Worm (Caenorhabditis elegans) whole organism, L4 larva: ENCODE results near the gene chil-21.
A peak's percentile ranks its signal among the peaks of the same experiment; 100 is the strongest.

Experiments
- F37D6.2 ChIP-seq: sonication (generic microtip); optimal IDR thresholded peaks from 2 replicates; lab custom pipeline; 2016; ENCODE audit warnings: mild to moderate bottlenecking, missing genetic modification characterization, missing compliant biosample characterization
- F49E8.2 ChIP-seq: sonication (generic microtip); optimal IDR thresholded peaks from 2 replicates; lab custom pipeline; 2016; ENCODE audit warnings: missing compliant biosample characterization, mild to moderate bottlenecking, missing genetic modification characterization, borderline replicate concordance
- T20F7.1 ChIP-seq: fragments of 200-800 bp; sonication (Bioruptor generic); optimal IDR thresholded peaks from 2 replicates; lab custom pipeline; 2018; ENCODE audit warnings: mild to moderate bottlenecking, missing genetic modification characterization, missing compliant biosample characterization
- Y48G9A.11 ChIP-seq: fragments of 200-800 bp; sonication (Bioruptor generic); IDR thresholded peaks from 2 replicates; pipeline ENCODE4 v1.3.6; 2022; ENCODE audit warnings: missing genetic modification reagents, missing genetic modification characterization, missing compliant biosample characterization
- Y5F2A.4 ChIP-seq: fragments of 200-800 bp; sonication (Bioruptor generic); optimal IDR thresholded peaks from 2 replicates; lab custom pipeline; 2018; ENCODE audit warnings: mild to moderate bottlenecking, missing genetic modification characterization, missing compliant biosample characterization
- ZK337.2 ChIP-seq: fragments of 200-800 bp; sonication (Bioruptor generic); IDR thresholded peaks from 2 replicates; pipeline ENCODE4 v1.3.6; 2022; ENCODE audit warnings: missing genetic modification reagents, missing genetic modification characterization, missing compliant biosample characterization
- arid-1 ChIP-seq: fragments of 200-800 bp; sonication (Bioruptor generic); conservative IDR thresholded peaks from 2 replicates; pipeline ENCODE4 v1.3.6; 2022; ENCODE audit warnings: missing genetic modification reagents, missing genetic modification characterization, missing compliant biosample characterization
- attf-4 ChIP-seq: sonication (generic microtip); optimal IDR thresholded peaks from 3 replicates; lab custom pipeline; 2017; ENCODE audit warnings: missing biosample characterization, missing genetic modification characterization
- ceh-28 ChIP-seq: fragments of 150-350 bp; optimal IDR thresholded peaks from 2 replicates; lab custom pipeline; 2014; ENCODE audit warnings: missing biosample characterization, missing genetic modification reagents, missing genetic modification characterization
- ceh-32 ChIP-seq: sonication (generic microtip); optimal IDR thresholded peaks from 2 replicates; lab custom pipeline; 2016; ENCODE audit warnings: mild to moderate bottlenecking, missing genetic modification characterization, missing compliant biosample characterization; ENCODE audit not compliant: poor library complexity
- daf-12 ChIP-seq: fragments of 150-350 bp; optimal IDR thresholded peaks from 2 replicates; lab custom pipeline; 2014; ENCODE audit warnings: missing biosample characterization, missing genetic modification reagents, missing genetic modification characterization
- daf-16 ChIP-seq, 3 experiments: sonication (generic microtip); optimal IDR thresholded peaks; 2 replicates each; lab custom pipeline; 2016 to 2017; ENCODE audit warnings: missing genetic modification characterization in 3 of 3, missing genetic modification reagents in 3 of 3, mild to moderate bottlenecking in 2 of 3, missing compliant biosample characterization in 2 of 3, missing biosample characterization in 1 of 3, moderate library complexity in 1 of 3
- dmd-6 ChIP-seq: fragments of 200-800 bp; sonication (Bioruptor generic); IDR thresholded peaks from 2 replicates; pipeline ENCODE4 v1.3.6; 2022; ENCODE audit warnings: missing genetic modification reagents, missing genetic modification characterization, missing compliant biosample characterization
- duxl-1 ChIP-seq: sonication (generic microtip); optimal IDR thresholded peaks from 2 replicates; lab custom pipeline; 2016; ENCODE audit warnings: mild to moderate bottlenecking, missing genetic modification characterization, moderate library complexity, missing compliant biosample characterization; ENCODE audit not compliant: poor library complexity
- dve-1 ChIP-seq: sonication (generic microtip); optimal IDR thresholded peaks from 2 replicates; lab custom pipeline; 2017; ENCODE audit warnings: antibody characterized with exemption, mild to moderate bottlenecking, missing genetic modification characterization, missing compliant biosample characterization; ENCODE audit not compliant: insufficient read depth
- fos-1 ChIP-seq: fragments of 150-350 bp; optimal IDR thresholded peaks from 2 replicates; lab custom pipeline; 2014; ENCODE audit warnings: missing biosample characterization, missing genetic modification characterization
- gei-8 ChIP-seq: fragments of 200-800 bp; sonication (Bioruptor generic); optimal IDR thresholded peaks from 2 replicates; lab custom pipeline; 2018; ENCODE audit warnings: mild to moderate bottlenecking, missing genetic modification characterization, missing compliant biosample characterization
- hlh-11 ChIP-seq: fragments of 200-800 bp; sonication (Bioruptor generic); optimal IDR thresholded peaks from 2 replicates; lab custom pipeline; 2018; ENCODE audit warnings: mild to moderate bottlenecking, missing genetic modification characterization, missing compliant biosample characterization
- hlh-30 ChIP-seq: sonication (generic microtip); optimal IDR thresholded peaks from 2 replicates; lab custom pipeline; 2017; ENCODE audit warnings: antibody characterized with exemption, mild to moderate bottlenecking, missing genetic modification characterization, missing compliant biosample characterization; ENCODE audit not compliant: insufficient read depth
- lin-1 ChIP-seq: fragments of 200-800 bp; sonication (Bioruptor generic); IDR thresholded peaks from 2 replicates; pipeline ENCODE4 v1.3.6; 2022; ENCODE audit warnings: missing genetic modification reagents, missing genetic modification characterization, missing compliant biosample characterization
- lir-3 ChIP-seq: sonication (generic microtip); optimal IDR thresholded peaks from 2 replicates; lab custom pipeline; 2016; ENCODE audit warnings: mild to moderate bottlenecking, missing genetic modification characterization, missing compliant biosample characterization
- lsy-2 ChIP-seq, 2 experiments: fragments of 150-350 bp in 1 of 2; sonication (generic microtip) in 1 of 2; optimal IDR thresholded peaks; 2 replicates each; lab custom pipeline; 2014 to 2017; ENCODE audit warnings: missing biosample characterization in 2 of 2, missing genetic modification characterization in 2 of 2
- madf-9 ChIP-seq: fragments of 200-800 bp; sonication (Bioruptor generic); conservative IDR thresholded peaks from 2 replicates; pipeline ENCODE4 v1.3.6; 2022; ENCODE audit warnings: missing genetic modification reagents, missing genetic modification characterization, missing compliant biosample characterization
- mdt-29 ChIP-seq: fragments of 200-800 bp; sonication (Bioruptor generic); IDR thresholded peaks from 2 replicates; pipeline ENCODE4 v1.3.6; 2022; ENCODE audit warnings: missing genetic modification reagents, missing genetic modification characterization, missing compliant biosample characterization
- mep-1 ChIP-seq: fragments of 150-350 bp; sonication (generic microtip); optimal IDR thresholded peaks from 3 replicates; lab custom pipeline; 2014; ENCODE audit warnings: missing biosample characterization, missing genetic modification characterization
- mes-2 ChIP-seq: sonication (generic microtip); optimal IDR thresholded peaks from 2 replicates; lab custom pipeline; 2016; ENCODE audit warnings: missing genotype, mild to moderate bottlenecking, missing genetic modification characterization, missing compliant biosample characterization; ENCODE audit not compliant: poor library complexity, severe bottlenecking
- mxl-2 ChIP-seq: fragments of 200-800 bp; sonication (Bioruptor generic); conservative IDR thresholded peaks from 2 replicates; pipeline ENCODE4 v1.3.6; 2022; ENCODE audit warnings: missing genetic modification reagents, missing genetic modification characterization, missing compliant biosample characterization
- nhr-11 ChIP-seq: fragments of 150-350 bp; optimal IDR thresholded peaks from 2 replicates; lab custom pipeline; 2014; ENCODE audit warnings: missing biosample characterization, missing genetic modification characterization
- nhr-28 ChIP-seq: fragments of 150-350 bp; optimal IDR thresholded peaks from 2 replicates; lab custom pipeline; 2014; ENCODE audit warnings: missing biosample characterization, missing genetic modification characterization
- nhr-77 ChIP-seq: fragments of 150-350 bp; optimal IDR thresholded peaks from 2 replicates; lab custom pipeline; 2014; ENCODE audit warnings: missing biosample characterization, missing genetic modification characterization
- php-3 ChIP-seq: fragments of 200-800 bp; sonication (Bioruptor generic); IDR thresholded peaks from 2 replicates; pipeline ENCODE4 v1.3.6; 2022; ENCODE audit warnings: missing genetic modification reagents, missing genetic modification characterization, missing compliant biosample characterization
- pqm-1 ChIP-seq: sonication (generic microtip); optimal IDR thresholded peaks from 2 replicates; lab custom pipeline; 2017; ENCODE audit warnings: missing biosample characterization, missing genetic modification characterization
- rbr-2 ChIP-seq: sonication (generic microtip); optimal IDR thresholded peaks from 2 replicates; lab custom pipeline; 2016; ENCODE audit warnings: missing genotype, missing genetic modification characterization, missing compliant biosample characterization
- sdz-12 ChIP-seq: fragments of 200-800 bp; sonication (Bioruptor generic); optimal IDR thresholded peaks from 2 replicates; lab custom pipeline; 2018; ENCODE audit warnings: mild to moderate bottlenecking, missing genetic modification characterization, missing compliant biosample characterization
- snpc-1.2 ChIP-seq: fragments of 200-800 bp; sonication (Bioruptor generic); IDR thresholded peaks from 2 replicates; pipeline ENCODE4 v1.3.6; 2022; ENCODE audit warnings: missing genetic modification reagents, missing genetic modification characterization, missing compliant biosample characterization
- tag-97 ChIP-seq: fragments of 200-800 bp; sonication (Bioruptor generic); IDR thresholded peaks from 2 replicates; pipeline ENCODE4 v1.3.6; 2022; ENCODE audit warnings: missing genetic modification characterization, missing compliant biosample characterization
- unc-39 ChIP-seq: sonication (generic microtip); optimal IDR thresholded peaks from 2 replicates; lab custom pipeline; 2017; ENCODE audit warnings: missing biosample characterization, missing genetic modification characterization
- vab-7 ChIP-seq: fragments of 200-800 bp; sonication (Bioruptor generic); IDR thresholded peaks from 2 replicates; pipeline ENCODE4 v1.3.6; 2022; ENCODE audit warnings: missing genetic modification reagents, missing genetic modification characterization, missing compliant biosample characterization
- zip-11 ChIP-seq: fragments of 200-800 bp; sonication (Bioruptor generic); IDR thresholded peaks from 2 replicates; pipeline ENCODE4 v1.3.6; 2022; ENCODE audit warnings: missing genetic modification characterization, missing compliant biosample characterization

chil-21 gene

DNA sequence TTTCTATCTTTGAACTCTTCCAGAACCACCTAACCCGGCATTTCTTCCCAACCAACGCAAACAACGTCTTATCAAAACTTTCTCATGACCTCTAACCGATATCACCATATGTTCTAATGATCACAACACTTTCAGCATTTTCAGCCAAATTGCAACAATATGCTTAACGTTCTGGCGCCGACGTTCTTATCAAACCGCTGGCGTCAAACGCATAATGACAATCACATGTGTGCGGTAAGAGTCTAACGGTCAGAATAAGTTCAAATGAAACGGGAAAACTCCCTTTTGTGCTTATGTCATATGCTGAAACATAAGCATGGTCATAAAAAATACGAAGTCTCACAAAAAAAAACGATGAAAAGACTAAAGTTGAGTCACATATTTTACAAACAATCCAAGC, 39.1 kb upstream of the chil-21 start (continued):
- peak; percentile 60 for TF ChIP-seq mep-1
- peak; percentile 62 for TF ChIP-seq gei-8
- peak; percentile 79 for TF ChIP-seq nhr-77 (tag; lab: Kevin White, UChicago)
- no peak for TF ChIP-seq ceh-28 (tag; lab: Kevin White, UChicago)
- no peak for TF ChIP-seq madf-9 (GFP tag; lab: Robert Waterston, UW)
- TF ChIP-seq pqm-1 (tag; lab: Kevin White, UChicago), result peak; percentile 81
- no peak for TF ChIP-seq arid-1
- peak; percentile 12 for TF ChIP-seq nhr-11 (tag; lab: Kevin White, UChicago)
- peak; percentile 91 for TF ChIP-seq php-3 (GFP tag; lab: Robert Waterston, UW)
- peak in 1 of 2 experiments; percentile 41 for TF ChIP-seq lsy-2 (tag; optimal IDR thresholded peaks at IDR 0.05; lab: Kevin White, UChicago)
- TF ChIP-seq F37D6.2 (tag; lab: Kevin White, UChicago), result no peak
- no peak for TF ChIP-seq duxl-1 (tag; lab: Kevin White, UChicago)
- peak; percentile 55 for TF ChIP-seq T20F7.1 (GFP tag; lab: Kevin White, UChicago)
- no peak for TF ChIP-seq F49E8.2 (tag; lab: Kevin White, UChicago)
- peak; percentile 82 for TF ChIP-seq fos-1 (tag; lab: Kevin White, UChicago)
- TF ChIP-seq hlh-30 (tag; lab: Kevin White, UChicago), result peak; percentile 86
- TF ChIP-seq nhr-28 (tag; lab: Kevin White, UChicago), result peak; percentile 92

DNA sequence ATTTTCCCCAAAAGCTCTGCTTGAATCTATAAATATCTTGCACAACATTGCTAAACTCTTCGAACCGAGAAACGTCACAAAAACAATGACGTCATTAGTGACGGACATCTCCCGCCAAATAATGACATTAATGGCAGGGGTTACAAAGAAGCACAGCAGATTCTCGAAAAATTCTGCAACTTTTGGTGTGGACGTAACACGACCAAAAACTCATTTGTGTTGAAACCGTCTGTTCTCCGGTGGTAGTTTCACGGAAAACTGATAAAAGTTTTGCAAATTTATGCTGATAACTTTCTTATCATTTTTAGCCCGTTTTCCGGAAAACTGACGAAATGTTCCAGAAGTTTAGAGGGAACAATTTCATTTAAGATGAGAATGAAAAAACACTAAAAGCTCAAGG, 36.8 kb upstream of the chil-21 start:
- no peak for TF ChIP-seq unc-39
- no peak for TF ChIP-seq rbr-2
- TF ChIP-seq daf-16 (GFP tag; optimal IDR thresholded peaks at IDR 0.05; lab: Kevin White, UChicago), result no peak
- TF ChIP-seq daf-16 (tag; optimal IDR thresholded peaks at IDR 0.05; lab: Kevin White, UChicago), result peak; percentile 31
- no peak for TF ChIP-seq lir-3 (tag; lab: Kevin White, UChicago)
- TF ChIP-seq dmd-6 (GFP tag; lab: Robert Waterston, UW), result peak; percentile 90
- no peak for TF ChIP-seq ZK337.2 (GFP tag; lab: Robert Waterston, UW)
- peak; percentile 45 for TF ChIP-seq nhr-28 (tag; lab: Kevin White, UChicago)
- no peak for TF ChIP-seq Y5F2A.4
- no peak for TF ChIP-seq sdz-12 (GFP tag; lab: Kevin White, UChicago)
- TF ChIP-seq duxl-1 (tag; lab: Kevin White, UChicago), result no peak
- no peak for TF ChIP-seq lin-1 (GFP tag; lab: Robert Waterston, UW)
- TF ChIP-seq dve-1 (tag; lab: Kevin White, UChicago), result peak; percentile 32
- no peak for TF ChIP-seq hlh-30 (tag; lab: Kevin White, UChicago)
- no peak for TF ChIP-seq zip-11 (GFP tag; lab: Robert Waterston, UW)
- no peak for TF ChIP-seq vab-7
- TF ChIP-seq snpc-1.2 (GFP tag; lab: Robert Waterston, UW), result no peak
- TF ChIP-seq tag-97 (GFP tag; lab: Robert Waterston, UW), result no peak
- no peak for TF ChIP-seq attf-4 (tag; lab: Kevin White, UChicago)
- TF ChIP-seq mes-2 (tag; lab: Kevin White, UChicago), result no peak
- no peak for TF ChIP-seq ceh-32 (tag; lab: Kevin White, UChicago)
- no peak for TF ChIP-seq daf-12
- 0 out of 2 replicates have a peak, but pooled peaks have one; percentile 13 for TF ChIP-seq php-3 (GFP tag; lab: Robert Waterston, UW)
- no peak for TF ChIP-seq Y48G9A.11 (GFP tag; lab: Robert Waterston, UW)
- TF ChIP-seq mdt-29 (GFP tag; lab: Robert Waterston, UW), result 0 out of 2 replicates have a peak, but pooled peaks have one; percentile 25
- no peak for TF ChIP-seq mxl-2 (GFP tag; lab: Robert Waterston, UW)
- TF ChIP-seq hlh-11 (tag; lab: Kevin White, UChicago), result peak; percentile 60
- TF ChIP-seq lsy-2 (tag; optimal IDR thresholded peaks at IDR 0.05; lab: Kevin White, UChicago), result peak in 1 of 2 experiments; percentile 15
